Worm (Caenorhabditis elegans): ENCODE measurements around the gene D2096.10.

DNA sequence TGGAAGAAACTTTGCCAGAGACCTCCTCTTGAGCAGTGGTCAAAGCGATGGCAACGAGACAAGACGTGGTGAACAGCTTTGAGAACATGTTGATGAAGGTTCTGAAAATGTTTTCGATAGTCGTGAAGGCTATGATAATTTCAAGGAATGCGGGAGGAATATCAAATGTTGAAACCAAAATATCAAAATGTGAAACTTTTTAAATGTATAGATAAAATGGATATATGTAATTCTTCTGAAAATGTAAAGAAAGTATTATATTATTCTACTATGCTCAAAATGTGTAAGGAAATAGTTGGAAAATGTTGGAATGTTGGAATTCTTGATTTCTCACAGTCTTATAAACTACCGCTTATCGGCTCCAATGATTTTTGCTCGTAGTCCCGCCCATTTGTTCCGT lies 19.9 kb downstream of the D2096.10 start, which contains the start of gene D2096.6:
- TF ChIP-seq Y105C5A.15 (GFP tag; IDR thresholded peaks at IDR 0.05) (no peak), egl-43 (GFP tag; IDR thresholded peaks at IDR 0.05) (no peak), fos-1 (tag; optimal IDR thresholded peaks at IDR 0.05) (no peak), pha-4 (GFP tag; IDR thresholded peaks at IDR 0.05) (no peak), pha-4 (tag; optimal IDR thresholded peaks at IDR 0.05) (no peak), ama-1 (optimal IDR thresholded peaks at IDR 0.05) (no peak), duxl-1 (tag; optimal IDR thresholded peaks at IDR 0.05; ENCODE audit: poor library complexity) (no peak), lin-29 (GFP tag; IDR thresholded peaks at IDR 0.05) (no peak), daf-12 (tag; optimal IDR thresholded peaks at IDR 0.05) (no peak), Y5F2A.4 (GFP tag; optimal IDR thresholded peaks at IDR 0.05) (no peak), arid-1 (GFP tag; conservative IDR thresholded peaks at IDR 0.05) (no peak), daf-8 (GFP tag; IDR thresholded peaks at IDR 0.05) (no peak), aly-2 (tag; optimal IDR thresholded peaks at IDR 0.05) (no peak)

Data from whole organism, L4 larva.